Fruit fly (Drosophila melanogaster): ENCODE measurements around the gene RpL3.

The RpL3 gene

dm6 chr3R:11221437-11222230 is at the start of gene RpL3, which contains the start of gene CG6693 (continued):
- TF ChIP-seq tgo (GFP tag; IDR thresholded peaks at IDR 0.05) (peak; percentile 22; the same call in 1 of the 3 replicates), CG11723 (GFP tag; optimal IDR thresholded peaks at IDR 0.05) (peak; percentile 56), Hr78 (GFP tag; optimal IDR thresholded peaks at IDR 0.05) (peak in 1 of 2 experiments; percentile 20), Dref (GFP tag; IDR thresholded peaks at IDR 0.05) (peak; percentile 44), CG12236 (GFP tag; optimal IDR thresholded peaks at IDR 0.05) (peak; percentile 57), gsb-n (tag; optimal IDR thresholded peaks at IDR 0.05) (peak; percentile 76), CG11456 (GFP tag; IDR thresholded peaks at IDR 0.05) (peak; percentile 84), Chrac-16 (GFP tag; optimal IDR thresholded peaks at IDR 0.05) (no peak), Oaz (GFP tag; IDR thresholded peaks at IDR 0.05) (no peak), CG12744 (GFP tag; optimal IDR thresholded peaks at IDR 0.05) (peak; percentile 38), Dll (GFP tag; IDR thresholded peaks at IDR 0.05; ENCODE audit: partially characterized antibody) (no peak), CG42726 (GFP tag; IDR thresholded peaks at IDR 0.05; ENCODE audit: partially characterized antibody) (peak; percentile 77; the same call in 1 of the 2 replicates), Bteb2 (GFP tag; optimal IDR thresholded peaks at IDR 0.05) (peak; percentile 27), Dfd (GFP tag; optimal IDR thresholded peaks at IDR 0.05) (no peak), CG3995 (GFP tag; optimal IDR thresholded peaks at IDR 0.05) (peak; percentile 58), bab2 (GFP tag; optimal IDR thresholded peaks at IDR 0.05) (peak; percentile 46), CG12071 (GFP tag; optimal IDR thresholded peaks at IDR 0.05) (peak; percentile 89), CG10959 (GFP tag; IDR thresholded peaks at IDR 0.05) (peak; percentile 40; the same call in 1 of the 2 replicates), CG3838 (GFP tag; optimal IDR thresholded peaks at IDR 0.05) (peak; percentile 25), Drgx (GFP tag; IDR thresholded peaks at IDR 0.05) (peak; percentile 47; the same call in 1 of the 2 replicates), CG9817 (tag; optimal IDR thresholded peaks at IDR 0.05) (peak; percentile 20), kah (GFP tag; optimal IDR thresholded peaks at IDR 0.05) (peak; percentile 86), CG30431 (GFP tag; optimal IDR thresholded peaks at IDR 0.05) (no peak), Sry-β (GFP tag; optimal IDR thresholded peaks at IDR 0.05) (peak; percentile 45), CG14667 (GFP tag; IDR thresholded peaks at IDR 0.05) (no peak), prd (optimal IDR thresholded peaks at IDR 0.05) (no peak), prd (GFP tag; IDR thresholded peaks at IDR 0.05) (peak; percentile 43; the same call in 2 of the 3 replicates), CG12659 (GFP tag; optimal IDR thresholded peaks at IDR 0.05) (peak; percentile 90), abd-A (tag; optimal IDR thresholded peaks at IDR 0.05) (no peak), zen (tag; optimal IDR thresholded peaks at IDR 0.05) (peak; percentile 60), MESR4 (GFP tag; optimal IDR thresholded peaks at IDR 0.05) (peak; percentile 98), p53 (GFP tag; optimal IDR thresholded peaks at IDR 0.05) (peak; percentile 45), CG16813 (GFP tag; IDR thresholded peaks at IDR 0.05; ENCODE audit: partially characterized antibody) (no peak), gcm2 (GFP tag; optimal IDR thresholded peaks at IDR 0.05) (peak; percentile 66), Eip74EF (GFP tag; optimal IDR thresholded peaks at IDR 0.05) (peak in 1 of 2 experiments; percentile 83), Gsc (GFP tag; IDR thresholded peaks at IDR 0.05) (no peak), kay (GFP tag; optimal IDR thresholded peaks at IDR 0.05) (peak; percentile 14), ATbp (GFP tag; optimal IDR thresholded peaks at IDR 0.05) (peak; percentile 71), CG10565 (GFP tag; optimal IDR thresholded peaks at IDR 0.05) (no peak), crc (GFP tag; optimal IDR thresholded peaks at IDR 0.05) (no peak), CG4328 (GFP tag; optimal IDR thresholded peaks at IDR 0.05) (peak; percentile 84), ewg (GFP tag; optimal IDR thresholded peaks at IDR 0.05) (peak; percentile 41), CG11695 (GFP tag; IDR thresholded peaks at IDR 0.05) (peak; percentile 57; the same call in 2 of the 3 replicates), ttk (GFP tag; IDR thresholded peaks at IDR 0.05) (peak; percentile 55), z (GFP tag; IDR thresholded peaks at IDR 0.05) (peak; percentile 56; the same call in 1 of the 3 replicates), chn (GFP tag; optimal IDR thresholded peaks at IDR 0.05) (peak; percentile 43), Usf (GFP tag; optimal IDR thresholded peaks at IDR 0.05) (no peak), B-H2 (GFP tag; optimal IDR thresholded peaks at IDR 0.05) (peak; percentile 89)
